Worm (Caenorhabditis elegans): ENCODE data around the gene B0244.10.

The B0244.10 gene

DNA sequence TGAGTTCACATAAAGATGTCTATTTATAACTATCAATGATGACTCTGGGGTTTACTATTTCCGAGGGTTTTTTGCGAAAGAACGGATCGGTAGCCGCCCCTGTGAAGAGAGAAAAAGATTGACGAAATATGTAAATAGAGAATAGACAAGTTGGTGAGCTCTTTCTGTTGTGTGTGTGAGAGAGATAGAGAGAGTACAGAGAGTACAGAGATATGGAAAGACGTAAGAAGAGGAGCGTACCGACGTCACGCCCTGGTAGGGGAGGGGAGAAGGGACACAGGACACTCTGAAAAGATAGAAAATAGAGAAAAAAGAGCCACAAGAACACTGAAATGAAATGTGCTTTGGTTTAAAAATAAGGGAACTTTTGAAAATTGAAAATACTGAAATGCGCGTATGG, 46.7 kb upstream of the B0244.10 start (continued):
- peak; percentile 22 to 67 for TF ChIP-seq lsy-2 (tag; optimal IDR thresholded peaks at IDR 0.05)
- no peak for TF ChIP-seq ceh-63 (GFP tag; optimal IDR thresholded peaks at IDR 0.05)
- TF ChIP-seq sptf-1 (tag; optimal IDR thresholded peaks at IDR 0.05) = no peak
- peak; percentile 74 for TF ChIP-seq lin-14 (GFP tag; optimal IDR thresholded peaks at IDR 0.05)
- TF ChIP-seq fkh-8 (tag; optimal IDR thresholded peaks at IDR 0.05) = peak; percentile 41
- no peak for TF ChIP-seq pqm-1 (tag; optimal IDR thresholded peaks at IDR 0.05)
- peak; percentile 55 for TF ChIP-seq snu-23 (GFP tag; optimal IDR thresholded peaks at IDR 0.05)
- no peak for TF ChIP-seq ets-5 (GFP tag; IDR thresholded peaks at IDR 0.05)

DNA sequence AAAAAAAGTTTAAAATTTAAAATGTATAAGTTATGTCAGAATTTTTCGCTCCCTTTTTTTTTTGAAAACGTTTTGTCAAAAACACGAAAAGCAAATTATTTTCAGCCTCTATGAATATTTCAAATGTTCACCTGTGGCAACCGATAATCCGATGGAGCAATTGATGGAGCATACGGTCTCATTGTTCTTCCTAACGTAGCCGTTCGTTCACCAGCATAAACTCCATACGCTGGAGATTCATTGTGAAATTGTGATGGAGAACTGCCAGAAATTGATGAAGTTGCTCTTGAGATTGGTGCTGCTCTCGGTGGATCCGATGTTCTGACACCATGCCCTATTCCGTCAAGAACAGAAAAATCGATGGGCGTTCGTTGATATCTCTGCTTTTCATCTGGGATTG, 43.1 kb upstream of the B0244.10 start:
- TF ChIP-seq pax-3 (tag; optimal IDR thresholded peaks at IDR 0.05) (no peak), tbx-2 (tag; optimal IDR thresholded peaks at IDR 0.05) (no peak), hlh-4 (tag; optimal IDR thresholded peaks at IDR 0.05) (no peak), ceh-88 (GFP tag; IDR thresholded peaks at IDR 0.05) (no peak), ztf-11 (tag; optimal IDR thresholded peaks at IDR 0.05) (no peak), unc-98 (GFP tag; IDR thresholded peaks at IDR 0.05) (no peak), lin-13 (GFP tag; optimal IDR thresholded peaks at IDR 0.05) (no peak), hlh-17 (GFP tag; optimal IDR thresholded peaks at IDR 0.05; ENCODE audit: borderline replicate concordance) (no peak), C16A3.4 (tag; optimal IDR thresholded peaks at IDR 0.05) (no peak), zag-1 (tag; optimal IDR thresholded peaks at IDR 0.05) (no peak), fkh-4 (tag; optimal IDR thresholded peaks at IDR 0.05; ENCODE audit: borderline replicate concordance) (no peak), rnt-1 (tag; optimal IDR thresholded peaks at IDR 0.05) (no peak)

DNA sequence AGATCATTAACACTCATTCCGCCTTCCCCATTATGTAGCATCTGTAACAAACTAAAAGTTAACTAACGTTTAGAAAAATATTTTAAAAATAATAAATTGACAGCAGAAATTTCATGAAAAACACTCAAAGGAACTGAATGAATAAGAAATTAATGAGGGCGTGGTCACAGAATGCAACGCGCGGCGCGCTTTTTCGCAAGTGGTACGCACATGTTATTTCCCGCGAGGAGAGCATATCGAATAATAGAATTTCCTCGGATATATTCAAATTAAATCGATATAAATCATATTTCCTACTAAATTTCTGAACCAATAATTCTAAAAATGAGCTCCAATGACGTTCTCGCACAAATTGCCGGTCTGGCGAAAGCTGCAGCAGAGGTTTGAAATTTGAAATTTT, 42.3 kb upstream of the B0244.10 start, which contains the start of the genes abi-1 and arle-14:
TSS of gene abi-1 (minus strand) at position 51 of the 400 bp plus-strand sequence.
TSS of gene arle-14 (plus strand) at position 217 of the 400 bp plus-strand sequence.
- TF ChIP-seq tbx-2 (tag; optimal IDR thresholded peaks at IDR 0.05) (peak; percentile 2), nhr-47 (tag; optimal IDR thresholded peaks at IDR 0.05) (peak; percentile 21), lin-35 (GFP tag; optimal IDR thresholded peaks at IDR 0.05) (peak; percentile 17 to 22), aly-2 (tag; optimal IDR thresholded peaks at IDR 0.05) (no peak), unc-130 (tag; optimal IDR thresholded peaks at IDR 0.05) (peak; percentile 9), hlh-4 (tag; optimal IDR thresholded peaks at IDR 0.05) (no peak), dsc-1 (tag; optimal IDR thresholded peaks at IDR 0.05) (peak; percentile 50), unc-62 (GFP tag; optimal IDR thresholded peaks at IDR 0.05) (no peak), efl-1 (optimal IDR thresholded peaks at IDR 0.05) (peak; percentile 8 to 32), efl-1 (GFP tag; optimal IDR thresholded peaks at IDR 0.05 in 1 of 2) (peak; percentile 3 to 83), nhr-84 (tag; optimal IDR thresholded peaks at IDR 0.05) (no peak), lin-39 (tag; optimal IDR thresholded peaks at IDR 0.05) (no peak), mep-1 (tag; optimal IDR thresholded peaks at IDR 0.05) (peak; percentile 18), nhr-85 (tag) (peak; percentile 37), nhr-71 (tag; optimal IDR thresholded peaks at IDR 0.05) (peak; percentile 42), zip-4 (GFP tag; optimal IDR thresholded peaks at IDR 0.05) (no peak), dpl-1 (GFP tag; optimal IDR thresholded peaks at IDR 0.05) (peak in 2 of 3 experiments; percentile 22 to 32), tlp-1 (tag; optimal IDR thresholded peaks at IDR 0.05) (no peak), swsn-7 (tag; optimal IDR thresholded peaks at IDR 0.05) (peak; percentile 29), unc-98 (GFP tag; IDR thresholded peaks at IDR 0.05) (no peak), nhr-90 (tag; optimal IDR thresholded peaks at IDR 0.05; ENCODE audit: poor library complexity) (peak; percentile 10), vab-15 (tag; optimal IDR thresholded peaks at IDR 0.05) (no peak), mdl-1 (tag; optimal IDR thresholded peaks at IDR 0.05) (no peak), snu-23 (GFP tag; optimal IDR thresholded peaks at IDR 0.05) (peak; percentile 24), lsy-2 (tag; optimal IDR thresholded peaks at IDR 0.05) (peak; percentile 3 to 30), aha-1 (tag; optimal IDR thresholded peaks at IDR 0.05) (no peak), xbp-1 (tag; optimal IDR thresholded peaks at IDR 0.05) (peak; percentile 30), ceh-82 (tag; optimal IDR thresholded peaks at IDR 0.05) (no peak)

Data from whole organism, L1 larva.